Worm (Caenorhabditis elegans) whole organism, L2 larva: Measurements from ENCODE around the gene idpa-1.

Experiments
- C34F6.9 ChIP-seq: fragments of 150-350 bp; optimal IDR thresholded peaks from 2 replicates; lab custom pipeline; 2014; ENCODE audit warnings: missing biosample characterization, missing genetic modification characterization
- F13H6.1 ChIP-seq: sonication (generic microtip); optimal IDR thresholded peaks from 2 replicates; lab custom pipeline; 2016; ENCODE audit warnings: missing genetic modification characterization, missing compliant biosample characterization
- R02D3.7 ChIP-seq: fragments of 150-350 bp; optimal IDR thresholded peaks from 2 replicates; lab custom pipeline; 2014; ENCODE audit warnings: missing biosample characterization, missing genetic modification characterization
- Y55F3AM.14 ChIP-seq: fragments of 200-800 bp; sonication (Bioruptor generic); optimal IDR thresholded peaks from 2 replicates; lab custom pipeline; 2018; ENCODE audit warnings: mild to moderate bottlenecking, missing genetic modification characterization, missing compliant biosample characterization
- ama-1 ChIP-seq: fragments of 150-350 bp; optimal IDR thresholded peaks from 2 replicates; lab custom pipeline; 2018; ENCODE audit warnings: inconsistent platforms
- blmp-1 ChIP-seq: sonication (generic microtip); optimal IDR thresholded peaks from 2 replicates; lab custom pipeline; 2017; ENCODE audit warnings: missing genetic modification characterization, mild to moderate bottlenecking, missing compliant biosample characterization, antibody characterized with exemption, moderate library complexity; ENCODE audit not compliant: insufficient read depth
- elt-1 ChIP-seq: fragments of 150-350 bp; optimal IDR thresholded peaks from 2 replicates; lab custom pipeline; 2014; ENCODE audit warnings: missing biosample characterization, missing genetic modification characterization
- elt-3 ChIP-seq: sonication (generic microtip); optimal IDR thresholded peaks from 2 replicates; lab custom pipeline; 2017; ENCODE audit warnings: missing biosample characterization, missing genetic modification characterization
- fos-1 ChIP-seq: fragments of 150-350 bp; optimal IDR thresholded peaks from 2 replicates; lab custom pipeline; 2014; ENCODE audit warnings: missing biosample characterization, missing genetic modification characterization
- gmeb-1 ChIP-seq: fragments of 150-350 bp; optimal IDR thresholded peaks from 2 replicates; lab custom pipeline; 2014; ENCODE audit warnings: missing biosample characterization, missing genetic modification characterization
- lin-11 ChIP-seq: fragments of 150-350 bp; sonication (generic microtip); optimal IDR thresholded peaks from 2 replicates; lab custom pipeline; 2014; ENCODE audit warnings: missing biosample characterization, missing genetic modification characterization, inconsistent platforms, mixed read lengths
- lin-39 ChIP-seq: fragments of 150-350 bp; optimal IDR thresholded peaks from 2 replicates; lab custom pipeline; 2014; ENCODE audit warnings: missing biosample characterization, missing genetic modification reagents, missing genetic modification characterization
- lsy-2 ChIP-seq, 2 experiments: fragments of 150-350 bp in 1 of 2; sonication (generic microtip) in 1 of 2; optimal IDR thresholded peaks; 2 replicates each; lab custom pipeline; 2014 to 2017; ENCODE audit warnings: missing biosample characterization in 2 of 2, missing genetic modification characterization in 2 of 2
- mab-5 ChIP-seq: fragments of 150-350 bp; optimal IDR thresholded peaks from 2 replicates; lab custom pipeline; 2014; ENCODE audit warnings: missing biosample characterization, missing genetic modification characterization
- mbf-1 ChIP-seq: sonication (generic microtip); optimal IDR thresholded peaks from 2 replicates; lab custom pipeline; 2017; ENCODE audit warnings: missing biosample characterization, missing genetic modification characterization
- nhr-11 ChIP-seq: fragments of 150-350 bp; optimal IDR thresholded peaks from 2 replicates; lab custom pipeline; 2014; ENCODE audit warnings: missing biosample characterization, missing genetic modification characterization
- nhr-21 ChIP-seq: fragments of 150-350 bp; optimal IDR thresholded peaks from 2 replicates; lab custom pipeline; 2014; ENCODE audit warnings: missing biosample characterization, missing genetic modification characterization
- nhr-23 ChIP-seq: fragments of 150-350 bp; optimal IDR thresholded peaks from 2 replicates; lab custom pipeline; 2014; ENCODE audit warnings: missing biosample characterization, missing genetic modification reagents, missing genetic modification characterization
- nhr-237 ChIP-seq: fragments of 150-350 bp; optimal IDR thresholded peaks from 2 replicates; lab custom pipeline; 2014; ENCODE audit warnings: missing biosample characterization, missing genetic modification characterization
- nhr-25 ChIP-seq: fragments of 150-350 bp; sonication (generic microtip); optimal IDR thresholded peaks from 3 replicates; lab custom pipeline; 2014; ENCODE audit warnings: missing biosample characterization, missing genetic modification characterization
- nhr-6 ChIP-seq: fragments of 150-350 bp; optimal IDR thresholded peaks from 2 replicates; lab custom pipeline; 2014; ENCODE audit warnings: missing biosample characterization, missing genetic modification characterization
- peb-1 ChIP-seq: fragments of 150-350 bp; optimal IDR thresholded peaks from 2 replicates; lab custom pipeline; 2014; ENCODE audit warnings: missing biosample characterization, missing genetic modification characterization
- skn-1 ChIP-seq: sonication (generic microtip); optimal IDR thresholded peaks from 2 replicates; lab custom pipeline; 2017; ENCODE audit warnings: missing biosample characterization, missing genetic modification characterization
- sma-9 ChIP-seq, 2 experiments: fragments of 150-350 bp in 1 of 2; sonication (generic microtip) in 1 of 2; optimal IDR thresholded peaks; 2 replicates each; lab custom pipeline; 2014 to 2016; ENCODE audit warnings: missing genetic modification characterization in 2 of 2, mild to moderate bottlenecking in 1 of 2, missing biosample characterization in 1 of 2, missing compliant biosample characterization in 1 of 2, missing genetic modification reagents in 1 of 2, moderate library complexity in 1 of 2
- snpc-4 ChIP-seq: fragments of 150-350 bp; optimal IDR thresholded peaks from 2 replicates; lab custom pipeline; 2014; ENCODE audit warnings: missing biosample characterization, missing genetic modification characterization
- unc-39 ChIP-seq: fragments of 150-350 bp; optimal IDR thresholded peaks from 2 replicates; lab custom pipeline; 2014; ENCODE audit warnings: missing biosample characterization, missing genetic modification characterization
- unc-55 ChIP-seq: fragments of 150-350 bp; sonication (generic microtip); optimal IDR thresholded peaks from 3 replicates; lab custom pipeline; 2014; ENCODE audit warnings: missing biosample characterization, missing genetic modification reagents, missing genetic modification characterization
- unc-62 ChIP-seq: fragments of 150-350 bp; optimal IDR thresholded peaks from 2 replicates; lab custom pipeline; 2014; ENCODE audit warnings: missing biosample characterization, missing genetic modification reagents, missing genetic modification characterization
- zag-1 ChIP-seq: fragments of 150-350 bp; optimal IDR thresholded peaks from 2 replicates; lab custom pipeline; 2014; ENCODE audit warnings: missing biosample characterization, missing genetic modification characterization
- ztf-1 ChIP-seq: fragments of 200-800 bp; sonication (Bioruptor generic); conservative IDR thresholded peaks from 2 replicates; pipeline ENCODE4 v1.3.6; 2022; ENCODE audit warnings: missing genetic modification characterization, missing compliant biosample characterization
- ztf-11 ChIP-seq: sonication (generic microtip); optimal IDR thresholded peaks from 2 replicates; lab custom pipeline; 2017; ENCODE audit warnings: missing biosample characterization, missing genetic modification characterization

The idpa-1 gene

DNA sequence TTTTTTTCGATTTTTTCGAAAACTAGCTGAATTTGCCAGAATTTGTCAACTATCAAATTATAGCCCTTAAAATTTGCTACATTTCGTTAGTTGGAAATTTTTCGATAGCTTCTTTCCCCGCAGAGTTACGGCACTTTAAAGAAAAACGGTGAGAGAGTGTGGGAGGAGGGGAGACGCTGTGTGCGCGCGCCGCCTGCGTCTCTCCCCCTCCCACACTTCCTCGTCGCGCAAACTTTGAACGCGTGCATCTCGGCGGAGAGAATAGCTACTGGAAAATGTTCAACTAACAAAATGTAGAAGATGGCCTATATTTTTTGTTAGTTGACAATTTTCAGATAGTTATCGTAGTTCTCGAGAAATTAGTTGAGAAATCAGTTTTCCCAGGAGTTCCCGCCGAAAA lies 34.4 kb downstream of the idpa-1 start:
- TF ChIP-seq peb-1 (tag; lab: Kevin White, UChicago): no peak
- no peak for TF ChIP-seq elt-1 (tag; lab: Kevin White, UChicago)
- TF ChIP-seq Y55F3AM.14: no peak
- no peak for TF ChIP-seq nhr-237 (tag; lab: Kevin White, UChicago)
- TF ChIP-seq fos-1 (tag; lab: Kevin White, UChicago): no peak
- TF ChIP-seq nhr-11 (tag; lab: Kevin White, UChicago): no peak
- TF ChIP-seq snpc-4 (tag; lab: Kevin White, UChicago): no peak

- TF ChIP-seq F13H6.1 (tag; lab: Kevin White, UChicago) (no peak), lin-11 (tag; lab: Kevin White, UChicago) (no peak), C34F6.9 (no peak), nhr-6 (no peak), unc-55 (no peak), lsy-2 (tag; optimal IDR thresholded peaks at IDR 0.05; lab: Kevin White, UChicago) (no peak), fos-1 (tag; lab: Kevin White, UChicago) (no peak)
Measured at ce11 chrIII:2864669-2865068, 36.3 kb downstream of the idpa-1 start.

DNA sequence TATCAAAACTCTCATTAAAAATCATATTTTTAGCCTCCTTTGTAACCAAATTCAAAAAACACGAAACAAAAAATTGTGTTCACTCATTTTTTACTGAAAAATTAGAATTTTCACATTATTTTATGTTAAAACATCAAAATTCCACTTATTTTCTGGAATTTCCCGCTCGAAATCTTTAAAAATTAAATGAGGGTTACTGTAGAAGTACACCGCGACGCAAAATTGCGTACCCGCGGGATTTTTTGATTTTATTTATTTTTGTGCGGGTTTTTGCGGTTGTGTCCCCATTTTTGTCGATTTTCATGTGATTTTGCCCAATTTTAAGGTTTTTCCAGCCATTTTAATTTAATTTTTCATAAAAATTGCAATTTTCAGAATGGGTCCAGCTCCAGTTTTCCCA lies 42.7 kb downstream of the idpa-1 start:
- TF ChIP-seq zag-1 (tag; lab: Kevin White, UChicago) (no peak), skn-1 (tag; lab: Kevin White, UChicago) (no peak), unc-39 (tag; lab: Kevin White, UChicago) (no peak), unc-55 (no peak), nhr-6 (no peak), ama-1 (no peak), R02D3.7 (no peak), lin-11 (tag; lab: Kevin White, UChicago) (no peak), ztf-11 (no peak), mbf-1 (tag; lab: Kevin White, UChicago) (no peak), blmp-1 (tag; lab: Kevin White, UChicago) (no peak)

- TF ChIP-seq mab-5: no peak
- TF ChIP-seq gmeb-1 (tag; lab: Kevin White, UChicago): no peak
- no peak for TF ChIP-seq nhr-25 (tag; lab: Kevin White, UChicago)
- TF ChIP-seq lsy-2 (tag; optimal IDR thresholded peaks at IDR 0.05; lab: Kevin White, UChicago): no peak
- TF ChIP-seq R02D3.7: no peak
- no peak for TF ChIP-seq lin-39 (tag; lab: Kevin White, UChicago)
- TF ChIP-seq nhr-23 (tag; lab: Kevin White, UChicago): no peak
- no peak for TF ChIP-seq nhr-21 (tag; lab: Kevin White, UChicago)
- no peak for TF ChIP-seq sma-9 (GFP tag; optimal IDR thresholded peaks at IDR 0.05; lab: Kevin White, UChicago)
- TF ChIP-seq sma-9 (tag; optimal IDR thresholded peaks at IDR 0.05; lab: Kevin White, UChicago): no peak
- TF ChIP-seq unc-62: no peak
- TF ChIP-seq elt-3 (tag; lab: Kevin White, UChicago): no peak
- TF ChIP-seq F13H6.1 (tag; lab: Kevin White, UChicago): no peak
- no peak for TF ChIP-seq ztf-1 (GFP tag; lab: Robert Waterston, UW)
- TF ChIP-seq, all 48 proteins: peak for 0
Measured at ce11 chrIII:2855929-2856328, 45.1 kb downstream of the idpa-1 start, which contains the start of gene F56F11.4. Gene F56F11.4, plus strand, starts transcription at chrIII:2856229.
